Worm (Caenorhabditis elegans) whole organism, L4/young adult: ENCODE results near the gene F42G2.7.

Experiments used
- W03F9.2 ChIP-seq: fragments of 150-350 bp; optimal IDR thresholded peaks from 2 replicates; lab custom pipeline; 2014; ENCODE audit warnings: missing biosample characterization, missing genetic modification characterization
- dao-5 ChIP-seq: sonication (generic microtip); optimal IDR thresholded peaks from 2 replicates; lab custom pipeline; 2016; ENCODE audit warnings: missing genotype, missing genetic modification characterization, moderate library complexity, missing compliant biosample characterization
- him-1 ChIP-seq: sonication (generic microtip); optimal IDR thresholded peaks from 2 replicates; lab custom pipeline; 2016; ENCODE audit warnings: missing genotype, missing genetic modification reagents, missing genetic modification characterization, missing compliant biosample characterization

DNA sequence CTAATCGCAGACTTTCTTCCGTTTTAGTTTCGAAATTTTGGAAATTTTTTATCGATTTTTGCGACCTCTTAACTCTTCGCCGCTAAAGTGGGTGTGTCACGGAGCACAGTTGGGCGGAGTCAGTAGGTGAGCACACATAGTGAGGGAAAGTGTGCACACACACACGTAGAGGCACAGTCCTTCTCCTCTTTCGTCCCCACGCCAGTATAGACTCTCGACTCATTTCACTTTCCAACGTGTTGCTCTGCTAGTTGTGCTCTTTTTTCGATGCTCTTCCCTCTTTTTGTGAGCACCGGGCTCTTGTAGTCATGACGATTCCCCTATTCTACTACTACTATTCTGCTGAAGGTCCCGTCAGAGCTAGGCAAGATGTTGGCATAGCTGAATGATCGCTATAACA is 34.5 kb downstream of the F42G2.7 start:
- no peak for TF ChIP-seq him-1 (tag; lab: Kevin White, UChicago)
- no peak for TF ChIP-seq dao-5 (tag; lab: Kevin White, UChicago)
- no peak for TF ChIP-seq W03F9.2 (tag; lab: Kevin White, UChicago)
